Worm (Caenorhabditis elegans) whole organism, midembryonic: ENCODE data around the gene F42A10.6.
A peak's percentile ranks its signal among the peaks of the same experiment; 100 is the strongest.

Experiments
- T22C8.4 ChIP-seq: fragments of 200-800 bp; sonication (Bioruptor generic); IDR thresholded peaks from 2 replicates; pipeline ENCODE4 v1.3.6; 2022; ENCODE audit warnings: missing genetic modification characterization, missing compliant biosample characterization
- cog-1 ChIP-seq: sonication (generic microtip); optimal IDR thresholded peaks from 2 replicates; lab custom pipeline; 2016; ENCODE audit warnings: missing genetic modification characterization, missing compliant biosample characterization
- flt-1 ChIP-seq: fragments of 200-800 bp; sonication (Bioruptor generic); IDR thresholded peaks from 2 replicates; pipeline ENCODE4 v1.3.6; 2022; ENCODE audit warnings: missing genetic modification characterization, missing compliant biosample characterization
- klf-2 ChIP-seq: fragments of 200-800 bp; sonication (Bioruptor generic); conservative IDR thresholded peaks from 2 replicates; pipeline ENCODE4 v1.3.6; 2022; ENCODE audit warnings: missing genetic modification reagents, missing genetic modification characterization, missing compliant biosample characterization
- med-1 ChIP-seq: sonication (generic microtip); optimal IDR thresholded peaks from 2 replicates; lab custom pipeline; 2017; ENCODE audit warnings: missing genetic modification characterization, mild to moderate bottlenecking, missing compliant biosample characterization, antibody characterized with exemption, missing genetic modification reagents; ENCODE audit not compliant: insufficient read depth
- ref-1 ChIP-seq: fragments of 200-800 bp; sonication (Bioruptor generic); conservative IDR thresholded peaks from 2 replicates; pipeline ENCODE4 v1.3.6; 2022; ENCODE audit warnings: missing genetic modification reagents, missing genetic modification characterization, missing compliant biosample characterization
- tab-1 ChIP-seq: fragments of 200-800 bp; sonication (Bioruptor generic); IDR thresholded peaks from 2 replicates; pipeline ENCODE4 v1.3.6; 2022; ENCODE audit warnings: missing genetic modification characterization, missing compliant biosample characterization
- ztf-23 ChIP-seq: fragments of 200-800 bp; sonication (Bioruptor generic); IDR thresholded peaks from 2 replicates; pipeline ENCODE4 v1.3.6; 2022; ENCODE audit warnings: missing genetic modification reagents, missing genetic modification characterization, missing compliant biosample characterization
- ztf-29 ChIP-seq: fragments of 200-800 bp; sonication (Bioruptor generic); IDR thresholded peaks from 2 replicates; pipeline ENCODE4 v1.3.6; 2022; ENCODE audit warnings: missing genetic modification reagents, missing genetic modification characterization, missing compliant biosample characterization

Gene F42A10.6

ce11 chrIII:6146797-6147196 lies 29.9 kb downstream of the F42A10.6 start:
- no peak for TF ChIP-seq tab-1 (GFP tag; lab: Robert Waterston, UW)
- no peak for TF ChIP-seq cog-1 (tag; lab: Kevin White, UChicago)
- TF ChIP-seq ref-1 = no peak
- TF ChIP-seq T22C8.4 = no peak
- no peak for TF ChIP-seq klf-2 (GFP tag; lab: Robert Waterston, UW)
- no peak for TF ChIP-seq flt-1 (GFP tag; lab: Robert Waterston, UW)
- TF ChIP-seq ztf-23 = no peak
- TF ChIP-seq med-1 = no peak
- no peak for TF ChIP-seq ztf-29 (GFP tag; lab: Robert Waterston, UW)

DNA sequence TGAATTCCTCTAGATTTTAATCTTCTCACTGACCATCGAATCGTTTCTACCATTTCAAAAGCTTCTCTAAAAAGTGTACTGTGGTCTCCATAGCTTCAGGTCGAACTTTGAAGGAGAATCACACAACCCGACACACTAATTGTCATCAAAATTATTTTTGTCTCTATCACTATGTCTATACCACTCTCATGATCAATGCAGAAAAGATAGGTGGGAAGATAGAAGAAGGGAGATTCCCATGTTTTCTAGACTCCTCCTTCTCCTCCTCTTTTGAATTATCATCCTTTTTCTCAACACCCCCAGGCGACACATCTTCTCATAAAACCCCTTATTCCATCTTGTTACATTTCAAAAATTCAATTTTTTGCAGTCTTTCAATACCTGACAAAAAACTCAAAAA lies 30.8 kb downstream of the F42A10.6 start, which contains the start of gene Y42G9A.3:
Gene Y42G9A.3 (plus strand): TSS at position 363 of the 400 bp plus-strand sequence.
- TF ChIP-seq ztf-23 (no peak), tab-1 (GFP tag; lab: Robert Waterston, UW) (no peak), ztf-29 (GFP tag; lab: Robert Waterston, UW) (no peak), cog-1 (tag; lab: Kevin White, UChicago) (no peak), klf-2 (GFP tag; lab: Robert Waterston, UW) (no peak), flt-1 (GFP tag; lab: Robert Waterston, UW) (no peak), med-1 (no peak)

ce11 chrIII:6145309-6145708 lies 31.4 kb downstream of the F42A10.6 start:
- TF ChIP-seq cog-1 (tag; lab: Kevin White, UChicago) (no peak), ztf-29 (GFP tag; lab: Robert Waterston, UW) (no peak), ref-1 (no peak), med-1 (no peak), flt-1 (GFP tag; lab: Robert Waterston, UW) (no peak), tab-1 (GFP tag; lab: Robert Waterston, UW) (no peak), klf-2 (GFP tag; lab: Robert Waterston, UW) (no peak), ztf-23 (no peak), T22C8.4 (no peak)

ce11 chrIII:6144390-6144962 lies 32.2 kb downstream of the F42A10.6 start:
- TF ChIP-seq ztf-29 (GFP tag; lab: Robert Waterston, UW) (no peak), ref-1 (no peak), T22C8.4 (no peak), klf-2 (GFP tag; lab: Robert Waterston, UW) (no peak), med-1 (no peak), tab-1 (GFP tag; lab: Robert Waterston, UW) (no peak), flt-1 (GFP tag; lab: Robert Waterston, UW) (no peak), ztf-23 (no peak), cog-1 (tag; lab: Kevin White, UChicago) (no peak)

ce11 chrIII:6141532-6141931 lies 35.1 kb downstream of the F42A10.6 start:
- TF ChIP-seq ztf-29 (GFP tag; lab: Robert Waterston, UW) = no peak
- no peak for TF ChIP-seq flt-1 (GFP tag; lab: Robert Waterston, UW)
- no peak for TF ChIP-seq med-1
- TF ChIP-seq klf-2 (GFP tag; lab: Robert Waterston, UW) = no peak
- TF ChIP-seq cog-1 (tag; lab: Kevin White, UChicago) = no peak
- no peak for TF ChIP-seq T22C8.4
- no peak for TF ChIP-seq ref-1
- no peak for TF ChIP-seq tab-1 (GFP tag; lab: Robert Waterston, UW)
- no peak for TF ChIP-seq ztf-23

DNA sequence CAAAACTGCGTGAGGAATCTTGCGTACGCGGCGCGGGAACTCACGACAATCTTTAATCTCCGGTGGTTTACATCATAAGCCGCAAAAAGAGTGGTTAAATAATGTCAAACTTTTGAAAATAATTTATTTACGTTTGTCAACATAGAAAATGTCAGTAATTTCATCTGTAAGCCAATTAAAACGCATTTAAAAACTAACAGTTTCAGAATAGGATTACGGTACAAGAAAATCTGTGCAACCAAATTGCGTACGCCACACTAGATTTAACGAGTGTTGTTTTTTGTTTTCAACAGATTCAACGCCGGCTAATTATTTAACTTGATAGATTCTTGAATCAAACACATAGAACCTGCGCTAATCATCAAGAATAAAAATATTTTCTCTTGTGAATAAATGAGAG lies 35.8 kb downstream of the F42A10.6 start:
- TF ChIP-seq tab-1 (GFP tag; lab: Robert Waterston, UW) (no peak), ref-1 (no peak), flt-1 (GFP tag; lab: Robert Waterston, UW) (no peak), klf-2 (GFP tag; lab: Robert Waterston, UW) (no peak), ztf-29 (GFP tag; lab: Robert Waterston, UW) (no peak), cog-1 (tag; lab: Kevin White, UChicago) (no peak), ztf-23 (no peak), med-1 (no peak), T22C8.4 (no peak)

DNA sequence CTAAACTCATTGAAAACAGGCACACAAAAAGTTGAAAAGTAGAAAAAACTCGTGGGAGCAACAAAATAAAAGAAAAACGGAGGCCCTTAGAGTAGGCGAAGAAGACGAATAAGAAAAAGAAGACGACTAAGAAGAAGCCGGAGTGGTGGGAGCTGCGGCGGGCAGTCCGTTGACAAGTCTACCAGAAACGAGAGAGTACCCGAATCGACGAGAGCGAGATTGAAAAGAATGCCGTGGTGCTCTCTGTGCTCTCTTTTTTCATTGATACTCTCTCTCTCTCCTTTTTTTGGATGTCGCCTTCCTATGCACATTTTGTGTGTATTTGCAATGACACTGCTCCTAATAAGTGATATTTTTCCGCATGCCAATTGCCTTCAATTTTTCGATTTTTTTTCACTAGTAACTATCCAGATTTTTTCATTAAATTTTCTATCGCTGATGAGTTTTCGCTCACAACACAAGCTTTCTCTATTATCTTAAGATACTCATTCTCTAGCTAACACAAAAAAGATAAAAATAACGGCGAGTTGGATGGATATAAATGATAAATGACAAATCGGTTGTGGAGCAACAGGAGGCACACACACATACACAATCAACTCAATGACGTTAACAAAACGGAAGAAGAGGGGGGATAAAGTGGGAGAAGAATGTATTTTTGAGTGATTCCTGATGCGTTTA lies 36.6 kb downstream of the F42A10.6 start:
- no peak for TF ChIP-seq ref-1
- no peak for TF ChIP-seq flt-1 (GFP tag; lab: Robert Waterston, UW)
- no peak for TF ChIP-seq cog-1 (tag; lab: Kevin White, UChicago)
- TF ChIP-seq med-1 = no peak
- no peak for TF ChIP-seq ztf-29 (GFP tag; lab: Robert Waterston, UW)
- no peak for TF ChIP-seq tab-1 (GFP tag; lab: Robert Waterston, UW)
- no peak for TF ChIP-seq klf-2 (GFP tag; lab: Robert Waterston, UW)

DNA sequence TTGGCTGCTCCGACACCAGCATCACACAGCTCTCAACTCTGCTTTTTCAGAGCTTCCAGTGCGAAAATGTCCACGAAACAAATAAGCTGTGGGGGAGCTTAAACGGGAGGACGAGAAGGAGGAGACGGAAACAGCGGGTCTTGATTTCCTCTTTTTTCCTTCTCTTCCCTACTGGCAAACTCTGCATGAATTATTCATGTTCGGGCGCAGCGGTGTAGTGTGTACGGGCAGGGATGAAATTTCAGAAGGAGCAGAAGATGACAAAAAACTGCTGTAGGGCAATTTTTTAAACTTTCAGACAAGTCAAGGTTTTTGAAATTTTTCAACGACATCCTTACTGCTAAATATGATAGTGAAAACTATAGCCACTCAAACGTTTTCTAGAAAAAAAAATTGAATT lies 37.3 kb downstream of the F42A10.6 start:
- TF ChIP-seq flt-1 (GFP tag; lab: Robert Waterston, UW) = no peak

DNA sequence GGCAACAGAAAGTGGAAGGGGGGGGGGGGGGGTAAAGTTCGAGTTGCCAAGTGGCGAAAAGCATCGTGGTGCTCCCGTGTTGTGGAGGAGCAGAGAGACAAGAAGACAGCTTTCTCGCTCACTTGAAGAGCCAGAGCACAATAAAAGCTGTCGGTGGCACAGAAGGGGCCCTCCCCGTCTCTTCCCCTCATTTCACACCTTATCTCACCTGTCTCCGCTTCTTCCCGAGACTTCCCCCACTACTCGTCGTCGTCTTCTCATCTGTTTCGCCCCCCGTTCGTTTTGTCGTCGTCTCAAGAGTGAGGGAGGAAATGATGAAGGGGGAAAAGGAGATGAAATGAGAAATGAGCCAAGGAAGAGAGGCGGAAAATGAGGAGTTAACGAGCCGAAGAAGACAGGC lies 38.2 kb downstream of the F42A10.6 start:
- TF ChIP-seq med-1 (no peak), cog-1 (tag; lab: Kevin White, UChicago) (no peak), ref-1 (no peak), flt-1 (GFP tag; lab: Robert Waterston, UW) (no peak), ztf-23 (0 out of 2 replicates have a peak, but pooled peaks have one; percentile 27), klf-2 (GFP tag; lab: Robert Waterston, UW) (no peak), T22C8.4 (no peak)

DNA sequence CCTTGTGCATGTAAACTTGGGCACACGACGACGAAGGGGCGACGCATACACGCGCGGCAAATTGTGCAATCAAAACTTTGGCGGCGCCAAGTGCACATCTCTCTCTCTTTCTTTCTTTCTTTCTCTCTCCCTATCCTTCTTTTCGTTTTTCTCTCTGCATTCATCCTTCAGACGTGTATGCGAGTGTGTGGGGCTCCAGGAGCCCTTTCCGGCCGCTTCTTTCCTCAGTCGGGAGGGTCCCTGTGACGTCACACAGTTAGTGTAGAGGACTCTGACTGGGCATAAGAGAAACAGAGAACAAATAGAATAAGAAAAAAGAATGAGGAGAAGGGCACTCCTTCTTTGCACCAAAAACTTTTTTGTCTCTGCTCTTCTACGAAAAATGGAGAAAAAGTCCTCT lies 39.2 kb downstream of the F42A10.6 start:
- no peak for TF ChIP-seq T22C8.4
- TF ChIP-seq ztf-29 (GFP tag; lab: Robert Waterston, UW) = no peak
- TF ChIP-seq flt-1 (GFP tag; lab: Robert Waterston, UW) = peak; percentile 41; the same call in 1 of the 2 replicates
- TF ChIP-seq klf-2 (GFP tag; lab: Robert Waterston, UW) = no peak
